Fruit fly (Drosophila melanogaster) whole organism, embryonic: Measurements from ENCODE around the gene term.

Experiments
- Adf1 ChIP-seq: fragments of 200-800 bp; sonication (Bioruptor generic); IDR thresholded peaks from 2 replicates; pipeline ENCODE4 v1.3.6; 2022; ENCODE audit warnings: missing biosample characterization, missing genetic modification characterization
- CG10209 ChIP-seq: fragments of 200-800 bp; sonication (Bioruptor generic); optimal IDR thresholded peaks from 3 replicates; lab custom pipeline; 2017; ENCODE audit warnings: missing biosample characterization, mild to moderate bottlenecking, missing genetic modification characterization, missing genetic modification reagents
- CG12659 ChIP-seq: fragments of 200-800 bp; sonication (Bioruptor generic); optimal IDR thresholded peaks from 3 replicates; lab custom pipeline; 2017; ENCODE audit warnings: mild to moderate bottlenecking, missing biosample characterization, missing genetic modification reagents, missing genetic modification characterization
- CG17361 ChIP-seq: fragments of 200-800 bp; sonication (Bioruptor generic); IDR thresholded peaks from 3 replicates; pipeline ENCODE4 v1.3.6; 2022; ENCODE audit warnings: missing biosample characterization, missing genetic modification characterization
- CG17568 ChIP-seq: fragments of 200-800 bp; sonication (Bioruptor generic); optimal IDR thresholded peaks from 2 replicates; lab custom pipeline; 2018; ENCODE audit warnings: missing biosample characterization, mild to moderate bottlenecking, missing genetic modification characterization, moderate library complexity
- CG3065 ChIP-seq: fragments of 200-800 bp; sonication (Bioruptor generic); optimal IDR thresholded peaks from 2 replicates; lab custom pipeline; 2016; ENCODE audit warnings: missing biosample characterization, missing genetic modification characterization
- CG32767 ChIP-seq: fragments of 200-800 bp; sonication (Bioruptor generic); IDR thresholded peaks from 2 replicates; pipeline ENCODE4 v1.3.6; 2022; ENCODE audit warnings: missing biosample characterization, missing genetic modification characterization
- CG34422 ChIP-seq: fragments of 200-800 bp; sonication (Bioruptor generic); IDR thresholded peaks from 3 replicates; pipeline ENCODE4 v1.3.6; 2022; ENCODE audit warnings: missing biosample characterization, missing genetic modification characterization
- CG4820 ChIP-seq: fragments of 200-800 bp; sonication (Bioruptor generic); optimal IDR thresholded peaks from 3 replicates; lab custom pipeline; 2016; ENCODE audit warnings: missing biosample characterization, missing genetic modification characterization
- CG5245 ChIP-seq: fragments of 200-800 bp; sonication (Bioruptor generic); optimal IDR thresholded peaks from 3 replicates; lab custom pipeline; 2016; ENCODE audit warnings: missing biosample characterization, missing genetic modification characterization
- CG6272 ChIP-seq: fragments of 200-800 bp; sonication (Bioruptor generic); IDR thresholded peaks from 2 replicates; pipeline ENCODE4 v1.3.6; 2022; ENCODE audit warnings: missing biosample characterization, missing genetic modification characterization
- D19B ChIP-seq: fragments of 200-800 bp; sonication (Bioruptor generic); optimal IDR thresholded peaks from 2 replicates; lab custom pipeline; 2017; ENCODE audit warnings: missing biosample characterization, mild to moderate bottlenecking, missing genetic modification characterization
- Deaf1 ChIP-seq: fragments of 200-800 bp; optimal IDR thresholded peaks from 3 replicates; lab custom pipeline; 2019; ENCODE audit warnings: missing biosample characterization, mild to moderate bottlenecking, missing genetic modification characterization, moderate library complexity
- Dek ChIP-seq: fragments of 200-800 bp; sonication (Bioruptor generic); optimal IDR thresholded peaks from 3 replicates; lab custom pipeline; 2019; ENCODE audit warnings: missing biosample characterization, mild to moderate bottlenecking, missing genetic modification characterization, moderate library complexity
- Dip3 ChIP-seq: fragments of 200-800 bp; sonication (Bioruptor generic); optimal IDR thresholded peaks from 3 replicates; lab custom pipeline; 2016; ENCODE audit warnings: missing biosample characterization, missing genetic modification characterization
- Gug ChIP-seq: fragments of 200-800 bp; sonication (Bioruptor generic); IDR thresholded peaks from 4 replicates; pipeline ENCODE4 v1.3.6; 2022; ENCODE audit warnings: missing biosample characterization, missing genetic modification characterization
- Hand ChIP-seq: fragments of 200-800 bp; sonication (Bioruptor generic); optimal IDR thresholded peaks from 2 replicates; lab custom pipeline; 2017; ENCODE audit warnings: mild to moderate bottlenecking, missing biosample characterization, missing genetic modification reagents, missing genetic modification characterization
- Hey ChIP-seq: fragments of 200-800 bp; sonication (Bioruptor generic); optimal IDR thresholded peaks from 3 replicates; lab custom pipeline; 2018; ENCODE audit warnings: missing biosample characterization, mild to moderate bottlenecking, missing genetic modification characterization
- MBD-R2 ChIP-seq: fragments of 200-800 bp; sonication (Bioruptor generic); IDR thresholded peaks from 2 replicates; pipeline ENCODE4 v1.3.6; 2022; ENCODE audit warnings: missing biosample characterization, missing genetic modification characterization
- MESR4 ChIP-seq: fragments of 200-800 bp; sonication (Bioruptor generic); optimal IDR thresholded peaks from 2 replicates; lab custom pipeline; 2018; ENCODE audit warnings: missing biosample characterization, mild to moderate bottlenecking, missing genetic modification characterization, moderate library complexity
- Nf-YB ChIP-seq: fragments of 200-800 bp; sonication (Bioruptor generic); optimal IDR thresholded peaks from 3 replicates; lab custom pipeline; 2019; ENCODE audit warnings: missing biosample characterization, mild to moderate bottlenecking, missing genetic modification characterization, moderate library complexity
- Side ChIP-seq: fragments of 200-800 bp; sonication (Bioruptor generic); optimal IDR thresholded peaks from 2 replicates; lab custom pipeline; 2016; ENCODE audit warnings: missing biosample characterization, missing genetic modification characterization
- YL-1 ChIP-seq: fragments of 200-800 bp; sonication (Bioruptor generic); optimal IDR thresholded peaks from 3 replicates; lab custom pipeline; 2017; ENCODE audit warnings: missing biosample characterization, mild to moderate bottlenecking, missing genetic modification characterization
- abd-A ChIP-seq: fragments of 200-800 bp; sonication (Bioruptor generic); optimal IDR thresholded peaks from 3 replicates; lab custom pipeline; 2019; ENCODE audit warnings: missing biosample characterization, mild to moderate bottlenecking, missing genetic modification characterization, moderate library complexity
- ase ChIP-seq: fragments of 200-800 bp; sonication (Bioruptor generic); IDR thresholded peaks from 3 replicates; pipeline ENCODE4 v1.3.6; 2022; ENCODE audit warnings: missing biosample characterization, missing genetic modification characterization
- btn ChIP-seq: fragments of 200-800 bp; sonication (Bioruptor generic); optimal IDR thresholded peaks from 2 replicates; lab custom pipeline; 2016; ENCODE audit warnings: missing biosample characterization, missing genetic modification characterization
- caup ChIP-seq: fragments of 200-800 bp; sonication (Bioruptor generic); optimal IDR thresholded peaks from 3 replicates; lab custom pipeline; 2017; ENCODE audit warnings: missing biosample characterization, mild to moderate bottlenecking, missing genetic modification characterization, moderate library complexity; ENCODE audit not compliant: severe bottlenecking
- cg ChIP-seq: fragments of 200-800 bp; sonication (Bioruptor generic); optimal IDR thresholded peaks from 3 replicates; lab custom pipeline; 2019; ENCODE audit warnings: missing biosample characterization, mild to moderate bottlenecking, missing genetic modification characterization, moderate library complexity
- chinmo ChIP-seq: fragments of 200-800 bp; sonication (Bioruptor generic); IDR thresholded peaks from 4 replicates; pipeline ENCODE4 v1.3.6; 2022; ENCODE audit warnings: missing biosample characterization, missing genetic modification characterization; ENCODE audit not compliant: partially characterized antibody
- croc ChIP-seq: fragments of 200-800 bp; sonication (Bioruptor generic); conservative IDR thresholded peaks from 3 replicates; pipeline ENCODE4 v1.3.6; 2022; ENCODE audit warnings: missing biosample characterization, missing genetic modification characterization
- crol ChIP-seq: fragments of 200-800 bp; sonication (Bioruptor generic); IDR thresholded peaks from 2 replicates; pipeline ENCODE4 v1.3.6; 2022; ENCODE audit warnings: missing biosample characterization, missing genetic modification characterization
- crp ChIP-seq, 2 experiments: fragments of 200-800 bp; sonication (Bioruptor generic); optimal IDR thresholded peaks; 2 replicates in 1 of 2; 3 replicates in 1 of 2; lab custom pipeline; 2017; ENCODE audit warnings: missing biosample characterization in 2 of 2, missing genetic modification characterization in 2 of 2, mild to moderate bottlenecking in 1 of 2, moderate library complexity in 1 of 2
- fru ChIP-seq: fragments of >200 bp; optimal IDR thresholded peaks from 2 replicates; lab custom pipeline; 2017
- gfzf ChIP-seq: fragments of 200-800 bp; sonication (Bioruptor generic); optimal IDR thresholded peaks from 2 replicates; lab custom pipeline; 2016; ENCODE audit warnings: missing biosample characterization, mild to moderate bottlenecking, missing genetic modification characterization, moderate library complexity
- odd ChIP-seq: fragments of 200-800 bp; sonication (Bioruptor generic); optimal IDR thresholded peaks from 2 replicates; lab custom pipeline; 2017; ENCODE audit warnings: missing biosample characterization, mild to moderate bottlenecking, missing genetic modification characterization
- pb ChIP-seq: fragments of 200-800 bp; sonication (Bioruptor generic); optimal IDR thresholded peaks from 3 replicates; lab custom pipeline; 2016; ENCODE audit warnings: missing biosample characterization, missing genetic modification characterization
- pfk ChIP-seq: fragments of 200-800 bp; sonication (Bioruptor generic); optimal IDR thresholded peaks from 2 replicates; lab custom pipeline; 2018; ENCODE audit warnings: missing biosample characterization, mild to moderate bottlenecking, missing genetic modification characterization, moderate library complexity
- prd ChIP-seq, 3 experiments: fragments of >200 bp in 2 of 3; fragments of 200-800 bp in 1 of 3; sonication (Bioruptor generic) in 1 of 3; optimal IDR thresholded peaks in 2 of 3; IDR thresholded peaks in 1 of 3; 2 replicates in 2 of 3; 3 replicates in 1 of 3; pipeline versions ENCODE4 v1.3.6 to Lab custom; 2017 to 2022; ENCODE audit warnings: missing biosample characterization in 1 of 3, missing genetic modification characterization in 1 of 3
- pzg ChIP-seq: fragments of 200-800 bp; sonication (Bioruptor generic); optimal IDR thresholded peaks from 3 replicates; lab custom pipeline; 2018; ENCODE audit warnings: missing biosample characterization, mild to moderate bottlenecking, missing genetic modification characterization, moderate library complexity
- slou ChIP-seq: fragments of 200-800 bp; sonication (Bioruptor generic); optimal IDR thresholded peaks from 3 replicates; lab custom pipeline; 2016; ENCODE audit warnings: missing biosample characterization, missing genetic modification characterization
- sqz ChIP-seq: fragments of 200-800 bp; sonication (Bioruptor generic); optimal IDR thresholded peaks from 3 replicates; lab custom pipeline; 2018; ENCODE audit warnings: missing biosample characterization, mild to moderate bottlenecking, missing genetic modification characterization
- sug ChIP-seq: fragments of 200-800 bp; optimal IDR thresholded peaks from 2 replicates; lab custom pipeline; 2019; ENCODE audit warnings: missing biosample characterization, mild to moderate bottlenecking, missing genetic modification characterization, moderate library complexity
- tgo ChIP-seq: fragments of 200-800 bp; sonication (Bioruptor generic); IDR thresholded peaks from 3 replicates; pipeline ENCODE4 v1.3.6; 2022; ENCODE audit warnings: missing biosample characterization, missing genetic modification characterization
- vvl ChIP-seq: fragments of 200-800 bp; sonication (Bioruptor generic); IDR thresholded peaks from 2 replicates; pipeline ENCODE4 v1.3.6; 2022; ENCODE audit warnings: missing biosample characterization, missing genetic modification characterization
- wor ChIP-seq: fragments of 200-800 bp; sonication (Bioruptor generic); IDR thresholded peaks from 2 replicates; pipeline ENCODE4 v1.3.6; 2022; ENCODE audit warnings: missing biosample characterization, missing genetic modification characterization

term gene

dm6 chr3L:18622422-18622739, 28.8 kb upstream of the term start, which contains the start of gene bora (continued):
- TF ChIP-seq D19B (GFP tag; lab: Kevin White, UChicago) (no peak), CG10209 (GFP tag; lab: Kevin White, UChicago) (no peak), caup (no peak), pb (GFP tag; lab: Kevin White, UChicago) (no peak), Hey (tag; lab: Kevin White, UChicago) (no peak)

dm6 chr3L:18621735-18622421, 28.3 kb upstream of the term start, which contains the start of gene not:
Gene not (minus strand): TSS chr3L:18622129.
- TF ChIP-seq Dek (tag; lab: Kevin White, UChicago): peak; percentile 3
- no peak for TF ChIP-seq CG5245 (GFP tag; lab: Kevin White, UChicago)
- TF ChIP-seq ase (GFP tag; lab: Robert Waterston, UW): no peak
- peak; percentile 29 for TF ChIP-seq CG12659
- TF ChIP-seq MESR4 (GFP tag; lab: Kevin White, UChicago): peak; percentile 26
- 0 out of 3 replicates have a peak, but pooled peaks have one; percentile 13 for TF ChIP-seq CG17361 (GFP tag; lab: Robert Waterston, UW)
- TF ChIP-seq gfzf (GFP tag; lab: Kevin White, UChicago): peak; percentile 67
- 0 out of 2 replicates have a peak, but pooled peaks have one; percentile 82 for TF ChIP-seq Adf1 (GFP tag; lab: Robert Waterston, UW)
- peak; percentile 99 for TF ChIP-seq pfk (GFP tag; lab: Kevin White, UChicago)
- peak; percentile 91 for TF ChIP-seq cg (GFP tag; lab: Kevin White, UChicago)
- TF ChIP-seq crol (GFP tag; lab: Robert Waterston, UW): peak; percentile 90
- 0 out of 4 replicates have a peak, but pooled peaks have one; percentile 52 for TF ChIP-seq chinmo (GFP tag; lab: Robert Waterston, UW)
- peak; percentile 31 for TF ChIP-seq sug (tag; lab: Kevin White, UChicago)
- TF ChIP-seq Deaf1 (tag; lab: Kevin White, UChicago): peak; percentile 59
- no peak for TF ChIP-seq Dip3
- 0 out of 3 replicates have a peak, but pooled peaks have one; percentile 7 for TF ChIP-seq tgo (GFP tag; lab: Robert Waterston, UW)
- peak; percentile 80; the same call in 2 of the 3 replicates for TF ChIP-seq CG34422 (GFP tag; lab: Robert Waterston, UW)
- TF ChIP-seq MBD-R2 (GFP tag; lab: Robert Waterston, UW): peak; percentile 42; the same call in 1 of the 2 replicates
- TF ChIP-seq prd (optimal IDR thresholded peaks at IDR 0.05; lab: Kevin White, UChicago): no peak
- 0 out of 3 replicates have a peak, but pooled peaks have one; percentile 9 for TF ChIP-seq prd (GFP tag; IDR thresholded peaks at IDR 0.05; lab: Robert Waterston, UW)
- peak; percentile 33 for TF ChIP-seq YL-1 (GFP tag; lab: Kevin White, UChicago)
- TF ChIP-seq pzg: peak; percentile 3
- peak; percentile 11 for TF ChIP-seq sqz
- TF ChIP-seq odd (GFP tag; lab: Kevin White, UChicago): peak; percentile 26
- TF ChIP-seq wor (GFP tag; lab: Robert Waterston, UW): no peak
- peak in 1 of 2 experiments; percentile 59 for TF ChIP-seq crp (GFP tag; optimal IDR thresholded peaks at IDR 0.05; lab: Kevin White, UChicago)
- no peak for TF ChIP-seq CG3065
- TF ChIP-seq, all 482 proteins: peak for 21

- no peak for TF ChIP-seq Nf-YB (GFP tag; lab: Kevin White, UChicago)
- no peak for TF ChIP-seq btn (GFP tag; lab: Kevin White, UChicago)
- TF ChIP-seq chinmo (GFP tag; lab: Robert Waterston, UW): peak; percentile 79; the same call in 3 of the 4 replicates
- peak; percentile 76 for TF ChIP-seq vvl
- no peak for TF ChIP-seq Gug (GFP tag; lab: Robert Waterston, UW)
- TF ChIP-seq CG4820 (GFP tag; lab: Kevin White, UChicago): peak; percentile 39
- no peak for TF ChIP-seq abd-A (tag; lab: Kevin White, UChicago)
- no peak for TF ChIP-seq slou (GFP tag; lab: Kevin White, UChicago)
- TF ChIP-seq CG34422 (GFP tag; lab: Robert Waterston, UW): no peak
- no peak for TF ChIP-seq croc (GFP tag; lab: Robert Waterston, UW)
- peak; percentile 9 for TF ChIP-seq CG12659
- TF ChIP-seq CG17568: no peak
- TF ChIP-seq CG32767 (GFP tag; lab: Robert Waterston, UW): 0 out of 2 replicates have a peak, but pooled peaks have one; percentile 11
- no peak for TF ChIP-seq Hand
- TF ChIP-seq fru (lab: Kevin White, UChicago): no peak
- no peak for TF ChIP-seq CG6272 (GFP tag; lab: Robert Waterston, UW)
- peak; percentile 54 for TF ChIP-seq Side (GFP tag; lab: Kevin White, UChicago)
Measured at dm6 chr3L:18620988-18621734, 27.6 kb upstream of the term start.
